Worm (Caenorhabditis elegans) whole organism, mixed stage, embryonic: Measurements from ENCODE around the gene rrp-8.
A peak's percentile ranks its signal among the peaks of the same experiment; 100 is the strongest.

Experiments
- M03D4.4 ChIP-seq: sonication (generic microtip); optimal IDR thresholded peaks from 2 replicates; lab custom pipeline; 2017; ENCODE audit warnings: mild to moderate bottlenecking, missing genetic modification characterization, missing compliant biosample characterization
- bed-3 ChIP-seq: fragments of 200-800 bp; sonication (Bioruptor generic); optimal IDR thresholded peaks from 3 replicates; lab custom pipeline; 2018; ENCODE audit warnings: mild to moderate bottlenecking, missing genetic modification characterization, moderate library complexity, missing compliant biosample characterization
- blmp-1 ChIP-seq: fragments of 150-350 bp; optimal IDR thresholded peaks from 2 replicates; lab custom pipeline; 2014; ENCODE audit warnings: missing biosample characterization, missing genetic modification characterization
- ceh-39 ChIP-seq: fragments of 150-350 bp; optimal IDR thresholded peaks from 2 replicates; lab custom pipeline; 2014; ENCODE audit warnings: missing biosample characterization, missing genetic modification characterization
- ceh-43 ChIP-seq: fragments of 200-800 bp; sonication (Bioruptor generic); optimal IDR thresholded peaks from 2 replicates; lab custom pipeline; 2018; ENCODE audit warnings: mild to moderate bottlenecking, missing genetic modification characterization, moderate library complexity, missing compliant biosample characterization
- ceh-83 ChIP-seq: fragments of 200-800 bp; sonication (Bioruptor generic); optimal IDR thresholded peaks from 2 replicates; lab custom pipeline; 2018; ENCODE audit warnings: mild to moderate bottlenecking, missing genetic modification characterization, missing compliant biosample characterization
- ces-1 ChIP-seq: fragments of 150-350 bp; optimal IDR thresholded peaks from 2 replicates; lab custom pipeline; 2014; ENCODE audit warnings: missing biosample characterization, missing genetic modification reagents, missing genetic modification characterization
- cnd-1 ChIP-seq: fragments of 200-800 bp; sonication (Bioruptor generic); optimal IDR thresholded peaks from 2 replicates; lab custom pipeline; 2018; ENCODE audit warnings: mild to moderate bottlenecking, missing genetic modification characterization, missing compliant biosample characterization
- drap-1 ChIP-seq: fragments of 200-800 bp; sonication (Bioruptor generic); optimal IDR thresholded peaks from 3 replicates; lab custom pipeline; 2018; ENCODE audit warnings: mild to moderate bottlenecking, missing genetic modification characterization, missing compliant biosample characterization
- elt-1 ChIP-seq: sonication (generic microtip); optimal IDR thresholded peaks from 2 replicates; lab custom pipeline; 2017; ENCODE audit warnings: missing genetic modification characterization, mild to moderate bottlenecking, missing compliant biosample characterization, antibody characterized with exemption, moderate library complexity, borderline replicate concordance; ENCODE audit not compliant: insufficient read depth
- elt-3 ChIP-seq: fragments of 150-350 bp; optimal IDR thresholded peaks from 2 replicates; lab custom pipeline; 2014; ENCODE audit warnings: missing biosample characterization, missing genetic modification characterization
- flh-1 ChIP-seq: fragments of 200-800 bp; sonication (Bioruptor generic); optimal IDR thresholded peaks from 2 replicates; lab custom pipeline; 2018; ENCODE audit warnings: mild to moderate bottlenecking, missing genetic modification characterization, moderate library complexity, missing compliant biosample characterization
- ham-2 ChIP-seq: fragments of 200-800 bp; sonication (Bioruptor generic); optimal IDR thresholded peaks from 2 replicates; lab custom pipeline; 2018; ENCODE audit warnings: mild to moderate bottlenecking, missing genetic modification characterization, missing compliant biosample characterization
- hlh-1 ChIP-seq: fragments of 150-350 bp; optimal IDR thresholded peaks from 2 replicates; lab custom pipeline; 2014; ENCODE audit warnings: missing biosample characterization, missing genetic modification reagents, missing genetic modification characterization
- lin-13 ChIP-seq: fragments of 150-350 bp; optimal IDR thresholded peaks from 2 replicates; lab custom pipeline; 2014; ENCODE audit warnings: missing biosample characterization, missing genetic modification characterization
- lin-32 ChIP-seq: fragments of 200-800 bp; sonication (Bioruptor generic); optimal IDR thresholded peaks from 2 replicates; lab custom pipeline; 2018; ENCODE audit warnings: mild to moderate bottlenecking, missing genetic modification characterization, missing compliant biosample characterization
- lsy-2 ChIP-seq: fragments of 150-350 bp; optimal IDR thresholded peaks from 2 replicates; lab custom pipeline; 2014; ENCODE audit warnings: missing biosample characterization, missing genetic modification characterization
- mab-5 ChIP-seq: fragments of 150-350 bp; optimal IDR thresholded peaks from 2 replicates; lab custom pipeline; 2014; ENCODE audit warnings: missing biosample characterization, missing genetic modification characterization
- mep-1 ChIP-seq: fragments of 150-350 bp; optimal IDR thresholded peaks from 2 replicates; lab custom pipeline; 2017; ENCODE audit warnings: missing biosample characterization, missing genetic modification reagents, missing genetic modification characterization, inconsistent platforms
- mls-2 ChIP-seq: sonication (generic microtip); optimal IDR thresholded peaks from 2 replicates; lab custom pipeline; 2016; ENCODE audit warnings: mild to moderate bottlenecking, missing genetic modification characterization, moderate library complexity, missing compliant biosample characterization
- nhr-12 ChIP-seq: fragments of 150-350 bp; optimal IDR thresholded peaks from 2 replicates; lab custom pipeline; 2014; ENCODE audit warnings: missing biosample characterization, missing genetic modification characterization
- nhr-2 ChIP-seq: fragments of 150-350 bp; optimal IDR thresholded peaks from 2 replicates; lab custom pipeline; 2014; ENCODE audit warnings: missing biosample characterization, missing genetic modification characterization
- nhr-237 ChIP-seq: fragments of 150-350 bp; optimal IDR thresholded peaks from 2 replicates; lab custom pipeline; 2014; ENCODE audit warnings: missing biosample characterization, missing genetic modification characterization
- nhr-28 ChIP-seq: fragments of 150-350 bp; optimal IDR thresholded peaks from 2 replicates; lab custom pipeline; 2014; ENCODE audit warnings: missing biosample characterization, missing genetic modification characterization
- nhr-76 ChIP-seq: sonication (generic microtip); optimal IDR thresholded peaks from 2 replicates; lab custom pipeline; 2017; ENCODE audit warnings: missing biosample characterization, missing genetic modification characterization
- pha-4 ChIP-seq: fragments of 150-350 bp; optimal IDR thresholded peaks from 2 replicates; lab custom pipeline; 2018; ENCODE audit warnings: missing biosample characterization, missing genetic modification reagents, missing genetic modification characterization
- sem-2 ChIP-seq: fragments of 200-800 bp; sonication (Bioruptor generic); optimal IDR thresholded peaks from 2 replicates; lab custom pipeline; 2018; ENCODE audit warnings: mild to moderate bottlenecking, missing genetic modification characterization, missing compliant biosample characterization
- snpc-4 ChIP-seq: fragments of 150-350 bp; optimal IDR thresholded peaks from 2 replicates; lab custom pipeline; 2014; ENCODE audit warnings: missing biosample characterization, missing genetic modification characterization
- sptf-1 ChIP-seq: sonication (generic microtip); optimal IDR thresholded peaks from 2 replicates; lab custom pipeline; 2017; ENCODE audit warnings: mild to moderate bottlenecking, missing genetic modification characterization, moderate library complexity, missing compliant biosample characterization
- tbx-8 ChIP-seq: fragments of 200-800 bp; sonication (Bioruptor generic); optimal IDR thresholded peaks from 2 replicates; lab custom pipeline; 2018; ENCODE audit warnings: mild to moderate bottlenecking, missing genetic modification characterization, moderate library complexity, missing compliant biosample characterization
- unc-120 ChIP-seq: sonication (generic microtip); optimal IDR thresholded peaks from 2 replicates; lab custom pipeline; 2017; ENCODE audit warnings: missing genetic modification characterization, missing compliant biosample characterization; ENCODE audit not compliant: poor library complexity, severe bottlenecking
- unc-39 ChIP-seq: fragments of 150-350 bp; optimal IDR thresholded peaks from 2 replicates; lab custom pipeline; 2014; ENCODE audit warnings: missing biosample characterization, missing genetic modification characterization
- unc-62 ChIP-seq: fragments of 150-350 bp; optimal IDR thresholded peaks from 2 replicates; lab custom pipeline; 2014; ENCODE audit warnings: missing biosample characterization, missing genetic modification reagents, missing genetic modification characterization
- zip-8 ChIP-seq: fragments of 150-350 bp; optimal IDR thresholded peaks from 2 replicates; lab custom pipeline; 2014; ENCODE audit warnings: missing biosample characterization, missing genetic modification characterization
- ztf-11 ChIP-seq: fragments of 150-350 bp; optimal IDR thresholded peaks from 2 replicates; lab custom pipeline; 2014; ENCODE audit warnings: missing biosample characterization, missing genetic modification characterization

Gene rrp-8

ce11 chrIV:388073-388472 is 8.3 kb upstream of the rrp-8 start, which contains the start of gene ssna-1:
Gene ssna-1, plus strand, starts transcription at chrIV:388084.
- TF ChIP-seq pha-4 (tag; lab: Kevin White, UChicago) (no peak), nhr-76 (tag; lab: Kevin White, UChicago) (no peak), ceh-39 (tag; lab: Kevin White, UChicago) (no peak), nhr-12 (tag; lab: Kevin White, UChicago) (no peak), unc-39 (no peak), zip-8 (tag; lab: Kevin White, UChicago) (no peak), hlh-1 (tag; lab: Kevin White, UChicago) (no peak), ham-2 (no peak), drap-1 (GFP tag; lab: Kevin White, UChicago) (no peak), ces-1 (GFP tag; lab: Kevin White, UChicago) (no peak), tbx-8 (GFP tag; lab: Kevin White, UChicago) (no peak), lin-13 (tag; lab: Kevin White, UChicago) (no peak), unc-120 (tag; lab: Kevin White, UChicago) (no peak), nhr-28 (tag; lab: Kevin White, UChicago) (no peak), blmp-1 (no peak), lsy-2 (tag; lab: Kevin White, UChicago) (no peak), mep-1 (tag; lab: Kevin White, UChicago) (no peak)
- TF ChIP-seq, all 35 proteins: peak for 0

ce11 chrIV:390279-390678 is 6.1 kb upstream of the rrp-8 start, which contains the start of the genes ears-2 and uncp-18:
Gene ears-2, minus strand, starts transcription at chrIV:390468.
Gene uncp-18, plus strand, starts transcription at chrIV:390560.
- peak; percentile 98 for TF ChIP-seq pha-4 (tag; lab: Kevin White, UChicago)
- peak; percentile 99 for TF ChIP-seq sptf-1 (tag; lab: Kevin White, UChicago)
- peak; percentile 42 for TF ChIP-seq unc-62
- TF ChIP-seq bed-3 = peak; percentile 93
- peak; percentile 95 for TF ChIP-seq lin-32 (GFP tag; lab: Kevin White, UChicago)
- peak; percentile 93 for TF ChIP-seq flh-1 (GFP tag; lab: Kevin White, UChicago)
- peak; percentile 58 for TF ChIP-seq nhr-2 (tag; lab: Kevin White, UChicago)
- peak; percentile 92 for TF ChIP-seq sem-2 (GFP tag; lab: Kevin White, UChicago)
- peak; percentile 97 for TF ChIP-seq nhr-76 (tag; lab: Kevin White, UChicago)
- TF ChIP-seq nhr-28 (tag; lab: Kevin White, UChicago) = no peak
- peak; percentile 90 for TF ChIP-seq mab-5
- TF ChIP-seq zip-8 (tag; lab: Kevin White, UChicago) = no peak
- peak; percentile 92 for TF ChIP-seq tbx-8 (GFP tag; lab: Kevin White, UChicago)
- TF ChIP-seq ham-2 = peak; percentile 98
- TF ChIP-seq elt-1 (tag; lab: Kevin White, UChicago) = peak; percentile 14
- peak; percentile 98 for TF ChIP-seq unc-120 (tag; lab: Kevin White, UChicago)
- TF ChIP-seq ceh-43 (GFP tag; lab: Kevin White, UChicago) = peak; percentile 96
- no peak for TF ChIP-seq elt-3
- TF ChIP-seq ceh-39 (tag; lab: Kevin White, UChicago) = peak; percentile 83
- TF ChIP-seq ces-1 (GFP tag; lab: Kevin White, UChicago) = peak; percentile 87
- TF ChIP-seq drap-1 (GFP tag; lab: Kevin White, UChicago) = peak; percentile 97
- peak; percentile 93 for TF ChIP-seq hlh-1 (tag; lab: Kevin White, UChicago)
- TF ChIP-seq M03D4.4 = peak; percentile 98
- TF ChIP-seq mls-2 (tag; lab: Kevin White, UChicago) = peak; percentile 99
- TF ChIP-seq blmp-1 = peak; percentile 87
- peak; percentile 96 for TF ChIP-seq nhr-12 (tag; lab: Kevin White, UChicago)
- TF ChIP-seq ceh-83 (GFP tag; lab: Kevin White, UChicago) = peak; percentile 98
- peak; percentile 87 for TF ChIP-seq lsy-2 (tag; lab: Kevin White, UChicago)
- no peak for TF ChIP-seq snpc-4 (tag; lab: Kevin White, UChicago)
- peak; percentile 96 for TF ChIP-seq mep-1 (tag; lab: Kevin White, UChicago)
- peak; percentile 95 for TF ChIP-seq ztf-11
- peak; percentile 91 for TF ChIP-seq nhr-237
- TF ChIP-seq cnd-1 = peak; percentile 98
- peak; percentile 76 for TF ChIP-seq unc-39
- peak; percentile 97 for TF ChIP-seq lin-13 (tag; lab: Kevin White, UChicago)

- TF ChIP-seq blmp-1 = no peak
- TF ChIP-seq ceh-39 (tag; lab: Kevin White, UChicago) = peak; percentile 5
- TF ChIP-seq mls-2 (tag; lab: Kevin White, UChicago) = no peak
- no peak for TF ChIP-seq hlh-1 (tag; lab: Kevin White, UChicago)
- TF ChIP-seq unc-39 = no peak
- peak; percentile 71 for TF ChIP-seq pha-4 (tag; lab: Kevin White, UChicago)
- no peak for TF ChIP-seq tbx-8 (GFP tag; lab: Kevin White, UChicago)
- TF ChIP-seq lin-32 (GFP tag; lab: Kevin White, UChicago) = no peak
- no peak for TF ChIP-seq mab-5
- no peak for TF ChIP-seq nhr-28 (tag; lab: Kevin White, UChicago)
- TF ChIP-seq nhr-76 (tag; lab: Kevin White, UChicago) = no peak
- TF ChIP-seq ceh-43 (GFP tag; lab: Kevin White, UChicago) = no peak
- TF ChIP-seq unc-62 = no peak
- no peak for TF ChIP-seq ztf-11
- TF ChIP-seq cnd-1 = no peak
- peak; percentile 98 for TF ChIP-seq lsy-2 (tag; lab: Kevin White, UChicago)
- no peak for TF ChIP-seq elt-1 (tag; lab: Kevin White, UChicago)
- TF ChIP-seq ceh-83 (GFP tag; lab: Kevin White, UChicago) = no peak
- no peak for TF ChIP-seq sem-2 (GFP tag; lab: Kevin White, UChicago)
- TF ChIP-seq ces-1 (GFP tag; lab: Kevin White, UChicago) = peak; percentile 67
- TF ChIP-seq flh-1 (GFP tag; lab: Kevin White, UChicago) = no peak
- TF ChIP-seq lin-13 (tag; lab: Kevin White, UChicago) = peak; percentile 13
- peak; percentile 58 for TF ChIP-seq nhr-237
- no peak for TF ChIP-seq zip-8 (tag; lab: Kevin White, UChicago)
- TF ChIP-seq mep-1 (tag; lab: Kevin White, UChicago) = peak; percentile 65
- no peak for TF ChIP-seq unc-120 (tag; lab: Kevin White, UChicago)
- peak; percentile 59 for TF ChIP-seq drap-1 (GFP tag; lab: Kevin White, UChicago)
- no peak for TF ChIP-seq nhr-12 (tag; lab: Kevin White, UChicago)
- TF ChIP-seq ham-2 = no peak
- TF ChIP-seq sptf-1 (tag; lab: Kevin White, UChicago) = peak; percentile 34
- TF ChIP-seq nhr-2 (tag; lab: Kevin White, UChicago) = no peak
- TF ChIP-seq M03D4.4 = no peak
- TF ChIP-seq snpc-4 (tag; lab: Kevin White, UChicago) = no peak
- no peak for TF ChIP-seq bed-3
- no peak for TF ChIP-seq elt-3
These were observed 2.9 kb upstream of the rrp-8 start, which contains the start of the genes T07A9.15 and nog-1 for ce11 chrIV:393409-393930. Gene T07A9.15, minus strand, starts transcription at chrIV:393546. Gene nog-1, plus strand, starts transcription at chrIV:393880.
